Fruit fly (Drosophila melanogaster): ENCODE measurements around the gene X11L.

DNA sequence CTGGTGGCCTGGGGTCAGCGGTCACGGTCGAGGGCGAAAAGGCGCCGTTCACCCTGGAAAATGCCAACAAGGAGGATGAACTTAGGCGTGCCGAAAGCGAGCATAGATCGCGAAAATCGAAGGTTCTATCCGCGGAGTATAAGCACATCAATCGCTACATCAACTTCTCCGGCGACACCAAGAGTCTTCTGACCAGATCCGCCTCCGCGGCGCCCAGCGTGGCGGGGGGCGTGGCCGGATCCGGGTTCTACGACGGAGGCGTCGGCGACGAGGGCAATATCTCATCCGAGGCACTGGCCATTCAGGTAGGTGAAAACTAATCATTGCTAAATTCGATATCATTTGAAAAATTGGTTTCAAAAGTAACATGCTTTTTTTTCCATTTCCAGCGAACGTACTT, 1.8 kb upstream of the X11L start:
- no peak for TF ChIP-seq psq (optimal IDR thresholded peaks at IDR 0.05)
- no peak for TF ChIP-seq Myc (optimal IDR thresholded peaks at IDR 0.05)

All from Kc167 (cell line).